Fruit fly (Drosophila melanogaster) whole organism, wandering third instar larva: ENCODE measurements around the gene CG4362.
A peak's percentile ranks its signal among the peaks of the same experiment; 100 is the strongest.

Source experiments
- Abd-B ChIP-seq: fragments of >200 bp; optimal IDR thresholded peaks from 2 replicates; lab custom pipeline; 2017; ENCODE audit warnings: missing biosample characterization, missing genetic modification characterization
- CG9705 ChIP-seq: fragments of 200-800 bp; sonication (Bioruptor generic); optimal IDR thresholded peaks from 2 replicates; lab custom pipeline; 2018; ENCODE audit warnings: missing biosample characterization, mild to moderate bottlenecking, missing genetic modification characterization
- CrebA ChIP-seq: fragments of 200-800 bp; sonication (Bioruptor generic); optimal IDR thresholded peaks from 2 replicates; lab custom pipeline; 2016; ENCODE audit warnings: missing biosample characterization, mild to moderate bottlenecking, missing genetic modification characterization, borderline replicate concordance
- Dfd ChIP-seq: fragments of >200 bp; optimal IDR thresholded peaks from 2 replicates; lab custom pipeline; 2017; ENCODE audit warnings: missing biosample characterization, missing genetic modification characterization
- Dif ChIP-seq: fragments of 200-275, 200-300 bp; sonication (Bioruptor generic); optimal IDR thresholded peaks from 2 replicates; lab custom pipeline; 2018; ENCODE audit warnings: missing biosample characterization, missing genetic modification characterization; ENCODE audit not compliant: partially characterized antibody
- HLH106 ChIP-seq: fragments of 200-800 bp; optimal IDR thresholded peaks from 3 replicates; lab custom pipeline; 2019; ENCODE audit warnings: missing biosample characterization, mild to moderate bottlenecking, missing genetic modification characterization, moderate library complexity
- Hr78 ChIP-seq: fragments of >200 bp; optimal IDR thresholded peaks from 2 replicates; lab custom pipeline; 2017; ENCODE audit warnings: missing biosample characterization, missing genetic modification characterization
- Hr83 ChIP-seq: fragments of 200-300 bp; sonication (Bioruptor generic); optimal IDR thresholded peaks from 2 replicates; lab custom pipeline; 2016; ENCODE audit warnings: missing biosample characterization, mild to moderate bottlenecking, missing genetic modification characterization, moderate library complexity; ENCODE audit not compliant: poor library complexity, severe bottlenecking
- Myc ChIP-seq: fragments of >200 bp; optimal IDR thresholded peaks from 2 replicates; lab custom pipeline; 2017
- N ChIP-seq: fragments of >200 bp; optimal IDR thresholded peaks from 2 replicates; lab custom pipeline; 2018; ENCODE audit warnings: missing biosample characterization, missing external identifiers, missing genetic modification characterization
- OdsH ChIP-seq: fragments of 200-800 bp; sonication (Bioruptor generic); optimal IDR thresholded peaks from 2 replicates; lab custom pipeline; 2016; ENCODE audit warnings: missing biosample characterization, mild to moderate bottlenecking, missing genetic modification characterization
- Rel ChIP-seq, 2 experiments: fragments of 200-800 bp; sonication (Bioruptor generic) in 1 of 2; optimal IDR thresholded peaks; 2 replicates in 1 of 2; 3 replicates in 1 of 2; lab custom pipeline; 2016 to 2019; ENCODE audit warnings: mild to moderate bottlenecking in 2 of 2, missing biosample characterization in 2 of 2, missing genetic modification characterization in 2 of 2, moderate library complexity in 1 of 2
- Sp1 ChIP-seq: fragments of 200-800 bp; sonication (Bioruptor generic); optimal IDR thresholded peaks from 3 replicates; lab custom pipeline; 2019; ENCODE audit warnings: missing biosample characterization, mild to moderate bottlenecking, missing genetic modification characterization, moderate library complexity
- Vsx2 ChIP-seq: fragments of 200-300, 225-300 bp; sonication (Bioruptor generic); optimal IDR thresholded peaks from 2 replicates; lab custom pipeline; 2018; ENCODE audit warnings: missing biosample characterization, missing genetic modification characterization; ENCODE audit not compliant: partially characterized antibody
- br ChIP-seq: fragments of 200-800 bp; sonication (Bioruptor generic); optimal IDR thresholded peaks from 2 replicates; lab custom pipeline; 2016; ENCODE audit warnings: missing biosample characterization, missing genetic modification characterization
- brk ChIP-seq: fragments of 200-800 bp; sonication (Bioruptor generic); optimal IDR thresholded peaks from 2 replicates; lab custom pipeline; 2016; ENCODE audit warnings: missing biosample characterization, mild to moderate bottlenecking, missing genetic modification characterization
- dl ChIP-seq, 2 experiments: fragments of 175-275, 200-275 bp in 1 of 2; fragments of 200-275 bp in 1 of 2; sonication (Bioruptor generic); optimal IDR thresholded peaks; lab custom pipeline; 2018; ENCODE audit warnings: mild to moderate bottlenecking in 2 of 2, missing biosample characterization in 2 of 2, missing genetic modification characterization in 2 of 2, moderate library complexity in 2 of 2; ENCODE audit not compliant: partially characterized antibody in 2 of 2, insufficient read depth in 1 of 2
- dmrt93B ChIP-seq: fragments of 200-800 bp; sonication (Bioruptor generic); optimal IDR thresholded peaks from 2 replicates; lab custom pipeline; 2018; ENCODE audit warnings: missing biosample characterization, mild to moderate bottlenecking, missing genetic modification characterization
- dsf ChIP-seq: sonication (Bioruptor generic); optimal IDR thresholded peaks from 2 replicates; lab custom pipeline; 2016; ENCODE audit warnings: missing biosample characterization, missing genetic modification characterization, borderline replicate concordance
- ey ChIP-seq: fragments of 200-800 bp; sonication (Bioruptor generic); optimal IDR thresholded peaks from 2 replicates; lab custom pipeline; 2016; ENCODE audit warnings: missing biosample characterization, missing genetic modification characterization
- foxo ChIP-seq, 2 experiments: fragments of 200-800 bp; sonication (Bioruptor generic); optimal IDR thresholded peaks; 2 replicates in 1 of 2; 3 replicates in 1 of 2; lab custom pipeline; 2016 to 2017; ENCODE audit warnings: missing biosample characterization in 2 of 2, missing genetic modification characterization in 2 of 2
- fru ChIP-seq: fragments of 200-800 bp; sonication (Bioruptor generic); optimal IDR thresholded peaks from 3 replicates; lab custom pipeline; 2016; ENCODE audit warnings: missing biosample characterization, mild to moderate bottlenecking, missing genetic modification characterization
- h ChIP-seq: fragments of 200-800 bp; sonication (Bioruptor generic); optimal IDR thresholded peaks from 3 replicates; lab custom pipeline; 2016; ENCODE audit warnings: missing biosample characterization, mild to moderate bottlenecking, missing genetic modification characterization
- jim ChIP-seq: fragments of 175-275, 200-325 bp; sonication (Bioruptor generic); optimal IDR thresholded peaks from 2 replicates; lab custom pipeline; 2016; ENCODE audit warnings: missing biosample characterization, mild to moderate bottlenecking, missing genetic modification characterization
- pan ChIP-seq: fragments of >200 bp; optimal IDR thresholded peaks from 2 replicates; lab custom pipeline; 2017
- psq ChIP-seq: fragments of 200-800 bp; sonication (Bioruptor generic); optimal IDR thresholded peaks from 3 replicates; lab custom pipeline; 2017; ENCODE audit warnings: missing biosample characterization, mild to moderate bottlenecking, missing genetic modification characterization, moderate library complexity
- rgr ChIP-seq: fragments of 200-800 bp; sonication (Bioruptor generic); optimal IDR thresholded peaks from 3 replicates; lab custom pipeline; 2016; ENCODE audit warnings: missing biosample characterization, mild to moderate bottlenecking, missing genetic modification characterization
- sage ChIP-seq: fragments of 200-800 bp; sonication (Bioruptor generic); optimal IDR thresholded peaks from 2 replicates; lab custom pipeline; 2016; ENCODE audit warnings: missing biosample characterization, mild to moderate bottlenecking, missing genetic modification characterization
- sv ChIP-seq: fragments of 200-800 bp; sonication (Bioruptor generic); optimal IDR thresholded peaks from 3 replicates; lab custom pipeline; 2016; ENCODE audit warnings: missing biosample characterization, missing genetic modification characterization
- tai ChIP-seq: sonication (Bioruptor generic); optimal IDR thresholded peaks from 2 replicates; lab custom pipeline; 2016; ENCODE audit warnings: missing biosample characterization, missing genetic modification characterization
- woc ChIP-seq: sonication (Bioruptor generic); optimal IDR thresholded peaks from 2 replicates; lab custom pipeline; 2016; ENCODE audit warnings: missing biosample characterization, mild to moderate bottlenecking, missing genetic modification characterization

Gene CG4362

dm6 chr3R:20284140-20284911 is 23.0 kb downstream of the CG4362 start (continued):
- TF ChIP-seq CG9705 (GFP tag; lab: Kevin White, UChicago) = no peak
- TF ChIP-seq dmrt93B (GFP tag; lab: Kevin White, UChicago) = no peak
- TF ChIP-seq Myc = no peak
- TF ChIP-seq jim (GFP tag; lab: Kevin White, UChicago) = no peak
- no peak for TF ChIP-seq woc

DNA sequence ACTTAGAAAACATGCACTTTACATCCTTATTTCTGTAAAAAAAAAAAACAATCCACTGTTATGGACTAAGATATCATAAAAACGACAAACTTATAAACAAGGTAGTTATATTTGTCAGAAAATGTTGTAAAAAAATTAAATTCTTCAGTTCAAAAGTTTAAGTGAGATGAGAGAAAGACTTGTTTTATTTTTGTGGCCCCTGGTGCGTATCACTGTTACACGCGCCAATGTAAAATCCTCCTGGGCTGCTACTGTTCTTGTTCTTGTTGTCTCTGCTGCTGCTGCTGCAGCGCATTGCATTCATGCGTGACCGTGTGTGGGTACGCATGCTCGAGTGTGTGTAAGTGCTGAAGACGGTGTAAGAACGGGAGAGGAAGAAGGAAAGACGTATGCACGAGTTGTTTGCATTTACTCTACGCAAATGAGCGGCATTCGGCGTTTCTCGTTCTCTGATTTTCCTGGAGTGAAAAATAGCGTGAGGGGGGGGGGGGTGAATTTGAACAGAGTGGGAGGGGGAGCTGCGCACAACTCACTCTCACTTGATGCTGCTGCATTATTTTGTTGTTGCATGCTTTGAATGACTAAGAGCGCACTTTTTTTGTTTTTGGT is 23.7 kb downstream of the CG4362 start:
- TF ChIP-seq CrebA (GFP tag; lab: Kevin White, UChicago) (no peak), Dif (GFP tag; lab: Kevin White, UChicago) (no peak), h (GFP tag; lab: Kevin White, UChicago) (peak; percentile 1), dl (GFP tag; optimal IDR thresholded peaks at IDR 0.05; lab: Kevin White, UChicago; ENCODE audit: insufficient read depth in 1 of 2, partially characterized antibody in 2 of 2) (no peak)
- TF ChIP-seq, all 38 proteins: peak for 1

dm6 chr3R:20282769-20283530 is 24.4 kb downstream of the CG4362 start:
- TF ChIP-seq Vsx2 (GFP tag; lab: Kevin White, UChicago) = no peak
- TF ChIP-seq sv (GFP tag; lab: Kevin White, UChicago) = no peak
- TF ChIP-seq Abd-B (GFP tag; lab: Kevin White, UChicago) = no peak
- no peak for TF ChIP-seq dl (GFP tag; optimal IDR thresholded peaks at IDR 0.05; lab: Kevin White, UChicago; ENCODE audit: insufficient read depth in 1 of 2, partially characterized antibody in 2 of 2)
- TF ChIP-seq Hr78 (GFP tag; lab: Kevin White, UChicago) = no peak
- peak; percentile 7 for TF ChIP-seq psq (GFP tag; lab: Kevin White, UChicago)
- no peak for TF ChIP-seq sage (GFP tag; lab: Kevin White, UChicago)
- TF ChIP-seq OdsH (GFP tag; lab: Kevin White, UChicago) = no peak
- TF ChIP-seq CG9705 (GFP tag; lab: Kevin White, UChicago) = no peak
- no peak for TF ChIP-seq dmrt93B (GFP tag; lab: Kevin White, UChicago)
- TF ChIP-seq Sp1 (GFP tag; lab: Kevin White, UChicago) = peak; percentile 10
- no peak for TF ChIP-seq Hr83 (GFP tag; lab: Kevin White, UChicago)
- peak; percentile 53 for TF ChIP-seq Dfd (GFP tag; lab: Kevin White, UChicago)
- TF ChIP-seq pan (lab: Kevin White, UChicago) = no peak
- TF ChIP-seq fru = no peak
- TF ChIP-seq N = no peak
- no peak for TF ChIP-seq tai (GFP tag; lab: Kevin White, UChicago)
- TF ChIP-seq jim (GFP tag; lab: Kevin White, UChicago) = no peak
- peak; percentile 11 for TF ChIP-seq HLH106 (tag; lab: Kevin White, UChicago)
- TF ChIP-seq dsf (GFP tag; lab: Kevin White, UChicago) = no peak
- no peak for TF ChIP-seq Rel (GFP tag; optimal IDR thresholded peaks at IDR 0.05; lab: Kevin White, UChicago)
- TF ChIP-seq Rel (tag; optimal IDR thresholded peaks at IDR 0.05; lab: Kevin White, UChicago) = no peak
- no peak for TF ChIP-seq Myc
- TF ChIP-seq foxo (GFP tag; optimal IDR thresholded peaks at IDR 0.05; lab: Kevin White, UChicago) = peak in 1 of 2 experiments; percentile 21
- TF ChIP-seq woc = peak; percentile 29
- TF ChIP-seq brk (GFP tag; lab: Kevin White, UChicago) = no peak
- TF ChIP-seq rgr (GFP tag; lab: Kevin White, UChicago) = no peak
- TF ChIP-seq ey (GFP tag; lab: Kevin White, UChicago) = peak; percentile 4
- TF ChIP-seq, all 38 proteins: peak for 7

dm6 chr3R:20282103-20282502 is 25.2 kb downstream of the CG4362 start:
- no peak for TF ChIP-seq br
- no peak for TF ChIP-seq Vsx2 (GFP tag; lab: Kevin White, UChicago)
- no peak for TF ChIP-seq dl (GFP tag; optimal IDR thresholded peaks at IDR 0.05; lab: Kevin White, UChicago; ENCODE audit: insufficient read depth in 1 of 2, partially characterized antibody in 2 of 2)
- TF ChIP-seq dmrt93B (GFP tag; lab: Kevin White, UChicago) = no peak
